Worm (Caenorhabditis elegans) whole organism, mixed stage, embryonic: ENCODE results near the gene spp-16.

ENCODE experiments used
- blmp-1 ChIP-seq: fragments of 150-350 bp; optimal IDR thresholded peaks from 2 replicates; lab custom pipeline; 2014; ENCODE audit warnings: missing biosample characterization, missing genetic modification characterization
- ces-1 ChIP-seq: fragments of 150-350 bp; optimal IDR thresholded peaks from 2 replicates; lab custom pipeline; 2014; ENCODE audit warnings: missing biosample characterization, missing genetic modification reagents, missing genetic modification characterization
- nhr-12 ChIP-seq: fragments of 150-350 bp; optimal IDR thresholded peaks from 2 replicates; lab custom pipeline; 2014; ENCODE audit warnings: missing biosample characterization, missing genetic modification characterization
- unc-62 ChIP-seq: fragments of 150-350 bp; optimal IDR thresholded peaks from 2 replicates; lab custom pipeline; 2014; ENCODE audit warnings: missing biosample characterization, missing genetic modification reagents, missing genetic modification characterization

DNA sequence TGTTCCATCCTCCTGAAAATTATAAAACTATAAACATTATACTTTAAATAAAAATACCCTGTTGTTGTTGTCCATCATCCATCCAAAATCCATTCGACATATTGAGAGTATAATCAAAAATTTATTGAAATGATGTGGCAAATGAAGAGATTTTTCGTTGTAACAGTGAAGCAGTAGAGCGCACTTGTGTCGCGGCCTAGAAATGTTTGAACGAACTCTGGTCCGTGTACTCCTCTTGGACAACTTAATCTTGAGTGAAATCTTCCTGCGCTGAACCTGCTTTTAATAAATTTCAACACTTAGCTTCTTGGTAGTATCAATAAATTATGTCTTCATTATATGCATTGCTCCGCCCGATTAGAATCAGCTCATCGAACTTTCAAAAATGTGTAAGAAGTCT lies 6.5 kb downstream of the spp-16 start, which contains the start of the genes F32D8.14 and F32D8.5:
- TF ChIP-seq unc-62 (GFP tag; lab: Kevin White, UChicago) (peak; percentile 47), ces-1 (GFP tag; lab: Kevin White, UChicago) (peak; percentile 65), blmp-1 (no peak), nhr-12 (tag; lab: Kevin White, UChicago) (no peak)
